Fruit fly (Drosophila melanogaster): Measurements from ENCODE around the gene Irc.

The Irc gene

DNA sequence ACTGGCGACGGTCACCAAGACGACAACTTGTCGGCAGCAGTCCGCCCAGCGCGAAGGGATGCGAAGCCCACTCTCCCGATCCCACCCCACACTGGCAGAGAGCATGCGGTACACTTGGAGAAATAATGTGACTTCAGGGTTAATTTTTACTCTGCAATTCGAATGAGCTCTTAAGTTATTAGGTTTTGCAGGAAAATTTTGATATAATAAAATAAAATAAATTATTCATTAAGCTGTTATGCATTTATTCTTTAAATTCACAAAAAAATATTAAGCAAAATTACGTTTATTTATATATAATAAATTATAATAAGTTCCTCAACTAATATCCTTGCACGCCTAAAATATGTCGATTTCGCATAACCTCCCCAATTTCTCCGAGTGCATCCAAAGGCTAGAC is 46.2 kb downstream of the Irc start (continued):
- TF ChIP-seq Eip93F (GFP tag; optimal IDR thresholded peaks at IDR 0.05): no peak
- no peak for TF ChIP-seq CG11762 (GFP tag; optimal IDR thresholded peaks at IDR 0.05; ENCODE audit: insufficient read depth)
- 0 out of 3 replicates have a peak, but pooled peaks have one; percentile 5 for TF ChIP-seq eg (GFP tag; IDR thresholded peaks at IDR 0.05)
- no peak for TF ChIP-seq Smox (GFP tag; optimal IDR thresholded peaks at IDR 0.05)
- no peak for TF ChIP-seq Ets21C (GFP tag; optimal IDR thresholded peaks at IDR 0.05)
- TF ChIP-seq lz (GFP tag; optimal IDR thresholded peaks at IDR 0.05): no peak
- TF ChIP-seq CG6792 (GFP tag; optimal IDR thresholded peaks at IDR 0.05): peak; percentile 11
- no peak for TF ChIP-seq OdsH (GFP tag; optimal IDR thresholded peaks at IDR 0.05)
- TF ChIP-seq cyc (GFP tag; optimal IDR thresholded peaks at IDR 0.05): no peak
- TF ChIP-seq CG6276 (GFP tag; optimal IDR thresholded peaks at IDR 0.05): no peak
- TF ChIP-seq acj6 (GFP tag; optimal IDR thresholded peaks at IDR 0.05): peak; percentile 40
- TF ChIP-seq CG6808 (GFP tag; optimal IDR thresholded peaks at IDR 0.05): no peak
- TF ChIP-seq CG10631 (GFP tag; optimal IDR thresholded peaks at IDR 0.05): peak; percentile 31
- TF ChIP-seq CG32006 (GFP tag; optimal IDR thresholded peaks at IDR 0.05): no peak
- no peak for TF ChIP-seq Hr38 (GFP tag; optimal IDR thresholded peaks at IDR 0.05)
- no peak for TF ChIP-seq CG4318 (GFP tag; optimal IDR thresholded peaks at IDR 0.05)
- no peak for TF ChIP-seq CG1621 (tag; optimal IDR thresholded peaks at IDR 0.05)
- no peak for TF ChIP-seq Sox102F (GFP tag; optimal IDR thresholded peaks at IDR 0.05)
- peak; percentile 73 for TF ChIP-seq Eip78C (GFP tag)
- TF ChIP-seq vri (GFP tag; optimal IDR thresholded peaks at IDR 0.05): no peak
- TF ChIP-seq CG11902 (GFP tag; optimal IDR thresholded peaks at IDR 0.05): no peak
- TF ChIP-seq Sox15 (GFP tag; optimal IDR thresholded peaks at IDR 0.05): no peak

- TF ChIP-seq Eip78C (GFP tag): peak; percentile 96
- TF ChIP-seq CG3919 (GFP tag; optimal IDR thresholded peaks at IDR 0.05): peak; percentile 79
- TF ChIP-seq CG9139 (GFP tag; optimal IDR thresholded peaks at IDR 0.05): peak; percentile 72
- TF ChIP-seq Sox14 (GFP tag; optimal IDR thresholded peaks at IDR 0.05): peak; percentile 63
- TF ChIP-seq CG10631 (GFP tag; optimal IDR thresholded peaks at IDR 0.05): peak; percentile 74
- TF ChIP-seq CG6792 (GFP tag; optimal IDR thresholded peaks at IDR 0.05): peak; percentile 76
- TF ChIP-seq Ets21C (GFP tag; optimal IDR thresholded peaks at IDR 0.05): peak; percentile 17
- peak; percentile 64 for TF ChIP-seq CG8119 (GFP tag; IDR thresholded peaks at IDR 0.05)
- peak; percentile 68 for TF ChIP-seq CG6854 (GFP tag; optimal IDR thresholded peaks at IDR 0.05)
- TF ChIP-seq vri (GFP tag; optimal IDR thresholded peaks at IDR 0.05): peak; percentile 70
- peak; percentile 86 for TF ChIP-seq Ets96B (tag; optimal IDR thresholded peaks at IDR 0.05)
- TF ChIP-seq net (GFP tag; optimal IDR thresholded peaks at IDR 0.05): peak; percentile 62
- TF ChIP-seq CG4318 (GFP tag; optimal IDR thresholded peaks at IDR 0.05): peak; percentile 26
- no peak for TF ChIP-seq fd85E (GFP tag; optimal IDR thresholded peaks at IDR 0.05)
- TF ChIP-seq CG6163 (GFP tag; IDR thresholded peaks at IDR 0.05): peak; percentile 57; the same call in 2 of the 3 replicates
- TF ChIP-seq CG1621 (tag; optimal IDR thresholded peaks at IDR 0.05): peak; percentile 77
- TF ChIP-seq Blimp-1 (GFP tag; optimal IDR thresholded peaks at IDR 0.05): peak; percentile 43
- TF ChIP-seq achi (GFP tag; optimal IDR thresholded peaks at IDR 0.05): peak; percentile 80
- peak; percentile 49 for TF ChIP-seq Hr39 (GFP tag; optimal IDR thresholded peaks at IDR 0.05)
- TF ChIP-seq eg (GFP tag; IDR thresholded peaks at IDR 0.05): 0 out of 3 replicates have a peak, but pooled peaks have one; percentile 9
- TF ChIP-seq CG8319 (GFP tag; optimal IDR thresholded peaks at IDR 0.05): peak; percentile 45
- TF ChIP-seq Smox (GFP tag; optimal IDR thresholded peaks at IDR 0.05): peak; percentile 70
- TF ChIP-seq spab (GFP tag; optimal IDR thresholded peaks at IDR 0.05): peak; percentile 78
- TF ChIP-seq lz (GFP tag; optimal IDR thresholded peaks at IDR 0.05): peak; percentile 61
- peak; percentile 41 for TF ChIP-seq Hr4 (GFP tag; optimal IDR thresholded peaks at IDR 0.05)
- peak; percentile 7 for TF ChIP-seq fkh (GFP tag; optimal IDR thresholded peaks at IDR 0.05)
- peak; percentile 89 for TF ChIP-seq CG6808 (GFP tag; optimal IDR thresholded peaks at IDR 0.05)
- TF ChIP-seq CG3032 (tag; optimal IDR thresholded peaks at IDR 0.05): peak; percentile 90
- peak; percentile 18 for TF ChIP-seq dac (GFP tag; optimal IDR thresholded peaks at IDR 0.05)
- TF ChIP-seq Sox15 (GFP tag; optimal IDR thresholded peaks at IDR 0.05): peak; percentile 46
- peak; percentile 75 for TF ChIP-seq pdm3 (GFP tag; optimal IDR thresholded peaks at IDR 0.05)
- TF ChIP-seq OdsH (GFP tag; optimal IDR thresholded peaks at IDR 0.05): peak; percentile 76
- peak; percentile 79 for TF ChIP-seq Eip75B (GFP tag; optimal IDR thresholded peaks at IDR 0.05)
- peak; percentile 78 for TF ChIP-seq esn (GFP tag; optimal IDR thresholded peaks at IDR 0.05)
- TF ChIP-seq Eip93F (GFP tag; optimal IDR thresholded peaks at IDR 0.05): peak; percentile 48
- TF ChIP-seq CG6276 (GFP tag; optimal IDR thresholded peaks at IDR 0.05): peak; percentile 11
- no peak for TF ChIP-seq Hr38 (GFP tag; optimal IDR thresholded peaks at IDR 0.05)
- TF ChIP-seq Lpt (GFP tag; optimal IDR thresholded peaks at IDR 0.05): peak; percentile 57
- TF ChIP-seq fd59A (GFP tag; optimal IDR thresholded peaks at IDR 0.05): peak; percentile 87
- peak; percentile 16 for TF ChIP-seq CG11902 (GFP tag; optimal IDR thresholded peaks at IDR 0.05)
- peak; percentile 62 for TF ChIP-seq cyc (GFP tag; optimal IDR thresholded peaks at IDR 0.05)
- peak; percentile 64 for TF ChIP-seq CG32006 (GFP tag; optimal IDR thresholded peaks at IDR 0.05)
Measured at dm6 chr3R:17052465-17053149, 49.9 kb downstream of the Irc start.
